Fruit fly (Drosophila melanogaster): Measurements from ENCODE around the gene CG13760.
A peak's percentile ranks its signal among the peaks of the same experiment; 100 is the strongest.

DNA sequence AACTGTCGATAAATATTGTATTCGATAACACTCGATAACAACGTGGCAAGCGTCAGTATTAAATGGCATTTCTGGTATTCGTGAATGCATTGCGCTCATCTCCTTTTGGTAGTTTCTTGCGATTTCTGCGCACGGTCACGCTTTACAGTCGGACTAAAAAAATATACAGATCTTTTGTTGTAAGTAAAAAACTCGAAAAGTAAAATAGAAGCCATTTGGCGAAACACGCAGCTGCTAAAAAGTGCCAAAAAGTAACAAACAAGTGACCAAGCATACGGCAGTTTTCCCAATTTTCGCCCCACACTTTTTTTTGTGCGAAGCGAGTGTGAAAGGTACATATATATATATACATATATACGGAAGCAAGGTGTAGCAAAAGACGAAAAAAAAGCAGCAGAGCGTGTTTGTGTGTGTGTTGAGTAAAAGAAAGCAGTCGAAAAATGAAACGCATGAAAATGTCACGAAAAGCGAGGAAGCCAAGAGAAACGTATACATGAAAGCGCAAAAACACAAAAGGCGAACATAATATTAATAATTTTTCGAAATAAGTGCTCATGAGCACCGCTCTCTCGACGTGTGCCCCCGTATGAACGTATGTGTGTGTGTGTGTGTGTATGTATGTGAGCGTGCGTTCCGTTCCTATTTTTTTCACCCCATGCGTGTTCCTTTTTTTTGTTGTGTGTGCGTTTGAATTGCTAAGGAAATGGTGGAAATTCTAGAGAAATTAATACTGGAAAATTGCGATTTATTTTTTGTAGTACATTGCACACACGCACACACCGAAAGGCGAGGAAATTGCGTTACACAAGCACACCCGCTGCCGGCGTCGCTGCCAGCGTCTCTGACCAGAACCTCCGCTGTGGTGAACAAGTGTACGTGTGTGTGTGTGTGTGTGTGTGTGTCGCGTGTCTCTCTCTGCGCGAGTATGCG is 48.6 kb upstream of the CG13760 start, which contains the start of gene sgg:
- TF ChIP-seq psq (optimal IDR thresholded peaks at IDR 0.05) (no peak), CG8478 (optimal IDR thresholded peaks at IDR 0.05) (peak; percentile 70), Dll (optimal IDR thresholded peaks at IDR 0.05) (no peak), pan (optimal IDR thresholded peaks at IDR 0.05) (no peak), EcR (GFP tag; optimal IDR thresholded peaks at IDR 0.05) (no peak)
